Worm (Caenorhabditis elegans) whole organism, young adult: ENCODE results near the gene F56A8.5.

Experiments used
- athp-1 ChIP-seq: sonication (generic microtip); optimal IDR thresholded peaks from 2 replicates; lab custom pipeline; 2017; ENCODE audit warnings: mild to moderate bottlenecking, missing genetic modification characterization, missing compliant biosample characterization
- hmg-1.2 ChIP-seq: fragments of 200-800 bp; sonication (Bioruptor generic); IDR thresholded peaks from 2 replicates; pipeline ENCODE4 v1.3.6; 2022; ENCODE audit warnings: missing genetic modification reagents, missing genetic modification characterization, missing compliant biosample characterization
- mcd-1 ChIP-seq: fragments of 200-800 bp; sonication (Bioruptor generic); IDR thresholded peaks from 2 replicates; pipeline ENCODE4 v1.3.6; 2022; ENCODE audit warnings: missing genetic modification reagents, missing genetic modification characterization, missing compliant biosample characterization
- rcor-1 ChIP-seq: fragments of 200-800 bp; sonication (Bioruptor generic); IDR thresholded peaks from 2 replicates; pipeline ENCODE4 v1.3.6; 2022; ENCODE audit warnings: missing genetic modification reagents, missing genetic modification characterization, missing compliant biosample characterization
- zim-3 ChIP-seq: sonication (generic microtip); optimal IDR thresholded peaks from 2 replicates; lab custom pipeline; 2017; ENCODE audit warnings: mild to moderate bottlenecking, missing genetic modification characterization, moderate library complexity, missing compliant biosample characterization
- ztf-18 ChIP-seq: sonication (generic microtip); optimal IDR thresholded peaks from 2 replicates; lab custom pipeline; 2016; ENCODE audit warnings: missing genotype, mild to moderate bottlenecking, missing genetic modification characterization, missing compliant biosample characterization

DNA sequence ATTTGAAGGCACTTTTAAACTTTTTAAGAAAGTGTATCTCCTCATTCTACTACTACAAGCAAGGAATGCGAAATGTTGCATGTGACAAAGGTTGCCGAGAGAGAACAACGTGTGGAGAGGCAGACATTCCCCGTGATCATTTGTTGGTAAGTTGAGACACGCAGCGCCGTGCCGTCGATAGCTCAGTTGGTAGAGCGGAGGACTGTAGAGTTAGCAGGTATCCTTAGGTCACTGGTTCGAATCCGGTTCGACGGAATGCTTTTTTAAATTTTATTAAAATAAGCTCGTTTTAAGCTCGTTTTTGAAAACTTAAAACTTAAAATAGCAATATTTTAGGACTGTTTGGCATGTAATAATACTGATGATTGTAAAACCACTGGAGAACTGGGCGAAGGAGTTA lies 41.3 kb upstream of the F56A8.5 start:
- TF ChIP-seq ztf-18 (tag; lab: Kevin White, UChicago) (peak; percentile 24), zim-3 (tag; lab: Kevin White, UChicago) (no peak), hmg-1.2 (GFP tag; lab: Robert Waterston, UW) (peak; percentile 61), rcor-1 (no peak), mcd-1 (no peak), athp-1 (tag; lab: Kevin White, UChicago) (no peak)
